Worm (Caenorhabditis elegans): ENCODE results near the gene srbc-78.

- TF ChIP-seq nhr-2 (tag; optimal IDR thresholded peaks at IDR 0.05): no peak
- TF ChIP-seq ztf-11 (tag; optimal IDR thresholded peaks at IDR 0.05): no peak
- no peak for TF ChIP-seq nhr-12 (tag; optimal IDR thresholded peaks at IDR 0.05)
- no peak for TF ChIP-seq nhr-237 (tag; optimal IDR thresholded peaks at IDR 0.05)
- no peak for TF ChIP-seq sptf-1 (tag; optimal IDR thresholded peaks at IDR 0.05)
- no peak for TF ChIP-seq snpc-4 (tag; optimal IDR thresholded peaks at IDR 0.05)
These were observed 43.1 kb downstream of the srbc-78 start for ce11 chrV:20445898-20446297.

All from whole organism, mixed stage, embryonic.